Worm (Caenorhabditis elegans) whole organism, L4/young adult: Measurements from ENCODE around the gene F13E9.13.

ENCODE experiments used
- W03F9.2 ChIP-seq: fragments of 150-350 bp; optimal IDR thresholded peaks from 2 replicates; lab custom pipeline; 2014; ENCODE audit warnings: missing biosample characterization, missing genetic modification characterization
- dao-5 ChIP-seq: sonication (generic microtip); optimal IDR thresholded peaks from 2 replicates; lab custom pipeline; 2016; ENCODE audit warnings: missing genotype, missing genetic modification characterization, moderate library complexity, missing compliant biosample characterization
- him-1 ChIP-seq: sonication (generic microtip); optimal IDR thresholded peaks from 2 replicates; lab custom pipeline; 2016; ENCODE audit warnings: missing genotype, missing genetic modification reagents, missing genetic modification characterization, missing compliant biosample characterization

F13E9.13 gene

DNA sequence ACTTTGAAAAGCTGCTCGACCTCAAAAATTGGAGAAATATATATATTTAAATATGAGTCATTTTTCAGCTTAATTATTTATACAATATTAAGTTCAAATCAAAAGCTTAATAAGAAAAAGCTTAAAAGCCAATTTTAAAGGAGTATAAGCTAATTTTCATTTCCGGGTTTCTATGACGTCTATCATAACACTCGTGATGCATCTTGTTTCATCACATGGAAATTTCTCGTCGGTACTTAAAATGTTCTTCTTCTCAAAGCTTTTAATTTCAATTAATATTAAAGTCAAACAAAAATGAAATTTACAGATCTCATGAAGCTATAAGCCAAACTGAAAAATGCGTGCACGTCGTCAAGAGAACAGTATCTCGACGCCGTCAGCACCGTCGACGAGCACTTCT, 38.4 kb downstream of the F13E9.13 start, which contains the start of gene rbr-2:
Gene rbr-2, plus strand, starts transcription at position 301 of the 400 bp plus-strand sequence.
- TF ChIP-seq W03F9.2 (tag; lab: Kevin White, UChicago): no peak
- no peak for TF ChIP-seq dao-5
- no peak for TF ChIP-seq him-1
